Worm (Caenorhabditis elegans) whole organism, L1 larva: ENCODE measurements around the gene mlp-1.

Experiments
- ama-1 ChIP-seq: fragments of 150-350 bp; optimal IDR thresholded peaks from 2 replicates; lab custom pipeline; 2014
- egl-27 ChIP-seq, 2 experiments: fragments of 150-350 bp in 1 of 2; sonication (generic microtip); optimal IDR thresholded peaks; 3 replicates each; lab custom pipeline; 2017 to 2018; ENCODE audit warnings: missing biosample characterization in 2 of 2, missing genetic modification characterization in 2 of 2, missing genetic modification reagents in 2 of 2
- nhr-12 ChIP-seq: sonication (generic microtip); optimal IDR thresholded peaks from 2 replicates; lab custom pipeline; 2017; ENCODE audit warnings: missing biosample characterization, missing genetic modification characterization
- nhr-77 ChIP-seq: fragments of 150-350 bp; optimal IDR thresholded peaks from 2 replicates; lab custom pipeline; 2014; ENCODE audit warnings: missing biosample characterization, missing genetic modification characterization
- pag-3 ChIP-seq: sonication (generic microtip); optimal IDR thresholded peaks from 2 replicates; lab custom pipeline; 2017; ENCODE audit warnings: missing genetic modification characterization, mild to moderate bottlenecking, missing compliant biosample characterization, antibody characterized with exemption, borderline replicate concordance; ENCODE audit not compliant: insufficient read depth
- skn-1 ChIP-seq: fragments of 150-350 bp; optimal IDR thresholded peaks from 2 replicates; lab custom pipeline; 2014; ENCODE audit warnings: missing biosample characterization, missing genetic modification characterization
- unc-130 ChIP-seq: fragments of 150-350 bp; optimal IDR thresholded peaks from 2 replicates; lab custom pipeline; 2017; ENCODE audit warnings: missing biosample characterization, missing genetic modification characterization, inconsistent platforms

- TF ChIP-seq nhr-77 (no peak), unc-130 (tag; lab: Kevin White, UChicago) (no peak), skn-1 (tag; lab: Kevin White, UChicago) (no peak), egl-27 (tag; optimal IDR thresholded peaks at IDR 0.05; lab: Kevin White, UChicago) (no peak), ama-1 (lab: Kevin White, UChicago) (no peak), pag-3 (tag; lab: Kevin White, UChicago) (no peak), nhr-12 (tag; lab: Kevin White, UChicago) (no peak)
Observed at ce11 chrIII:5942104-5942503, 32.8 kb downstream of the mlp-1 start.
